Fruit fly (Drosophila melanogaster) whole organism, embryonic: ENCODE results near the gene CG11560.

Experiments
- Atf6 ChIP-seq: fragments of 200-800 bp; sonication (Bioruptor generic); IDR thresholded peaks from 2 replicates; pipeline ENCODE4 v1.3.6; 2022; ENCODE audit warnings: missing biosample characterization, missing genetic modification characterization
- Bgb ChIP-seq: fragments of 200-800 bp; sonication (Bioruptor generic); IDR thresholded peaks from 2 replicates; pipeline ENCODE4 v1.3.6; 2022; ENCODE audit warnings: missing biosample characterization, missing genetic modification characterization; ENCODE audit not compliant: partially characterized antibody
- CG10321 ChIP-seq: fragments of 200-800 bp; sonication (Bioruptor generic); IDR thresholded peaks from 2 replicates; pipeline ENCODE4 v1.3.6; 2022; ENCODE audit warnings: missing biosample characterization, missing genetic modification characterization
- CG11504 ChIP-seq: fragments of 200-800 bp; sonication (Bioruptor generic); optimal IDR thresholded peaks from 3 replicates; lab custom pipeline; 2019; ENCODE audit warnings: missing biosample characterization, mild to moderate bottlenecking, missing genetic modification characterization, moderate library complexity
- CG12299 ChIP-seq: fragments of 200-800 bp; sonication (Bioruptor generic); optimal IDR thresholded peaks from 2 replicates; lab custom pipeline; 2018; ENCODE audit warnings: missing biosample characterization, mild to moderate bottlenecking, missing genetic modification characterization
- CG14014 ChIP-seq: fragments of 200-800 bp; sonication (Bioruptor generic); IDR thresholded peaks from 2 replicates; pipeline ENCODE4 v1.3.6; 2022; ENCODE audit warnings: missing biosample characterization, missing genetic modification characterization
- CG15696 ChIP-seq: fragments of 200-800 bp; sonication (Bioruptor generic); optimal IDR thresholded peaks from 2 replicates; lab custom pipeline; 2019; ENCODE audit warnings: missing biosample characterization, mild to moderate bottlenecking, missing genetic modification characterization, moderate library complexity
- CG16779 ChIP-seq: fragments of 200-800 bp; sonication (Bioruptor generic); IDR thresholded peaks from 2 replicates; pipeline ENCODE4 v1.3.6; 2022; ENCODE audit warnings: missing biosample characterization, missing genetic modification characterization
- CG17829 ChIP-seq: fragments of 200-800 bp; optimal IDR thresholded peaks from 2 replicates; lab custom pipeline; 2019; ENCODE audit warnings: missing biosample characterization, mild to moderate bottlenecking, missing genetic modification characterization, moderate library complexity
- CG1792 ChIP-seq: fragments of 200-800 bp; sonication (Bioruptor generic); optimal IDR thresholded peaks from 2 replicates; lab custom pipeline; 2016; ENCODE audit warnings: missing biosample characterization, missing genetic modification characterization
- CG18599 ChIP-seq: fragments of 200-800 bp; sonication (Bioruptor generic); optimal IDR thresholded peaks from 3 replicates; lab custom pipeline; 2017; ENCODE audit warnings: missing biosample characterization, missing genetic modification characterization, mild to moderate bottlenecking, moderate library complexity, missing genetic modification reagents
- CG2712 ChIP-seq: fragments of 200-800 bp; optimal IDR thresholded peaks from 3 replicates; lab custom pipeline; 2019; ENCODE audit warnings: missing biosample characterization, mild to moderate bottlenecking, missing genetic modification characterization, moderate library complexity
- CG3407 ChIP-seq: fragments of 200-800 bp; sonication (Bioruptor generic); optimal IDR thresholded peaks from 2 replicates; lab custom pipeline; 2018; ENCODE audit warnings: missing biosample characterization, mild to moderate bottlenecking, missing genetic modification characterization
- CG4360 ChIP-seq: fragments of 200-800 bp; sonication (Bioruptor generic); IDR thresholded peaks from 2 replicates; pipeline ENCODE4 v1.3.6; 2022; ENCODE audit warnings: missing biosample characterization, missing genetic modification characterization
- CG4707 ChIP-seq: fragments of 200-800 bp; sonication (Bioruptor generic); optimal IDR thresholded peaks from 2 replicates; lab custom pipeline; 2018; ENCODE audit warnings: missing biosample characterization, mild to moderate bottlenecking, missing genetic modification characterization, moderate library complexity
- CG6254 ChIP-seq: fragments of 200-800 bp; sonication (Bioruptor generic); optimal IDR thresholded peaks from 3 replicates; lab custom pipeline; 2017; ENCODE audit warnings: mild to moderate bottlenecking, missing biosample characterization, missing genetic modification reagents, missing genetic modification characterization
- CG6765 ChIP-seq: fragments of 200-800 bp; sonication (Bioruptor generic); optimal IDR thresholded peaks from 3 replicates; lab custom pipeline; 2017; ENCODE audit warnings: missing biosample characterization, mild to moderate bottlenecking, missing genetic modification characterization
- CG6791 ChIP-seq: fragments of 200-800 bp; sonication (Bioruptor generic); IDR thresholded peaks from 3 replicates; pipeline ENCODE4 v1.3.6; 2022; ENCODE audit warnings: missing biosample characterization, missing genetic modification characterization; ENCODE audit not compliant: partially characterized antibody
- CG7271 ChIP-seq: fragments of 200-800 bp; sonication (Bioruptor generic); optimal IDR thresholded peaks from 2 replicates; lab custom pipeline; 2018; ENCODE audit warnings: missing biosample characterization, mild to moderate bottlenecking, missing genetic modification characterization, moderate library complexity
- CG7786 ChIP-seq: fragments of 200-800 bp; sonication (Bioruptor generic); optimal IDR thresholded peaks from 2 replicates; lab custom pipeline; 2016; ENCODE audit warnings: missing biosample characterization, missing genetic modification characterization
- CG7963 ChIP-seq: fragments of 200-800 bp; sonication (Bioruptor generic); IDR thresholded peaks from 3 replicates; pipeline ENCODE4 v1.3.6; 2022; ENCODE audit warnings: missing biosample characterization, missing genetic modification characterization; ENCODE audit not compliant: partially characterized antibody
- CG8089 ChIP-seq: fragments of 200-800 bp; sonication (Bioruptor generic); optimal IDR thresholded peaks from 3 replicates; lab custom pipeline; 2016; ENCODE audit warnings: missing biosample characterization, missing genetic modification characterization
- CG8924 ChIP-seq: fragments of 200-800 bp; optimal IDR thresholded peaks from 3 replicates; lab custom pipeline; 2019; ENCODE audit warnings: missing biosample characterization, mild to moderate bottlenecking, missing genetic modification characterization, moderate library complexity
- Dip3 ChIP-seq: fragments of 200-800 bp; sonication (Bioruptor generic); optimal IDR thresholded peaks from 3 replicates; lab custom pipeline; 2016; ENCODE audit warnings: missing biosample characterization, missing genetic modification characterization
- Doc2 ChIP-seq: fragments of 200-800 bp; sonication (Bioruptor generic); IDR thresholded peaks from 2 replicates; pipeline ENCODE4 v1.3.6; 2022; ENCODE audit warnings: missing biosample characterization, missing genetic modification characterization
- E2f1 ChIP-seq: fragments of 200-800 bp; sonication (Bioruptor generic); IDR thresholded peaks from 2 replicates; pipeline ENCODE4 v1.3.6; 2022; ENCODE audit warnings: missing biosample characterization, missing genetic modification characterization
- HLH4C ChIP-seq: fragments of 200-800 bp; sonication (Bioruptor generic); IDR thresholded peaks from 3 replicates; pipeline ENCODE4 v1.3.6; 2022; ENCODE audit warnings: missing biosample characterization, missing genetic modification characterization; ENCODE audit not compliant: partially characterized antibody
- Med ChIP-seq: fragments of 200-800 bp; sonication (Bioruptor generic); peaks from one replicate; lab custom pipeline; 2016; ENCODE audit warnings: missing biosample characterization, missing genetic modification characterization, mild to moderate bottlenecking, inconsistent platforms, moderate library complexity
- Neu2 ChIP-seq: fragments of 200-800 bp; sonication (Bioruptor generic); optimal IDR thresholded peaks from 3 replicates; lab custom pipeline; 2016; ENCODE audit warnings: missing biosample characterization, missing genetic modification characterization, borderline replicate concordance
- Ravus ChIP-seq: fragments of 200-800 bp; sonication (Bioruptor generic); IDR thresholded peaks from 2 replicates; pipeline ENCODE4 v1.3.6; 2022; ENCODE audit warnings: missing biosample characterization, missing genetic modification characterization
- Rx ChIP-seq: fragments of 200-800 bp; sonication (Bioruptor generic); IDR thresholded peaks from 2 replicates; pipeline ENCODE4 v1.3.6; 2022; ENCODE audit warnings: missing biosample characterization, missing genetic modification characterization
- TFAM ChIP-seq: fragments of 200-800 bp; sonication (Bioruptor generic); optimal IDR thresholded peaks from 2 replicates; lab custom pipeline; 2017; ENCODE audit warnings: missing biosample characterization, missing genetic modification characterization, inconsistent platforms
- Trl ChIP-seq, 3 experiments: fragments of >200 bp in 2 of 3; fragments of 200-800 bp in 1 of 3; sonication (Bioruptor generic) in 1 of 3; optimal IDR thresholded peaks; 2 replicates in 1 of 3; 3 replicates in 2 of 3; lab custom pipeline; 2016 to 2017; ENCODE audit warnings: missing biosample characterization in 1 of 3, missing genetic modification characterization in 1 of 3
- ac ChIP-seq: fragments of 200-800 bp; sonication (Bioruptor generic); optimal IDR thresholded peaks from 3 replicates; lab custom pipeline; 2017; ENCODE audit warnings: missing biosample characterization, mild to moderate bottlenecking, missing genetic modification characterization
- ato ChIP-seq: fragments of 200-800 bp; sonication (Bioruptor generic); IDR thresholded peaks from 2 replicates; pipeline ENCODE4 v1.3.6; 2022; ENCODE audit warnings: missing biosample characterization, missing genetic modification characterization; ENCODE audit not compliant: partially characterized antibody
- bcd ChIP-seq: fragments of 200-800 bp; sonication (Bioruptor generic); optimal IDR thresholded peaks from 2 replicates; lab custom pipeline; 2017; ENCODE audit warnings: missing biosample characterization, mild to moderate bottlenecking, missing genetic modification characterization
- cato ChIP-seq: fragments of 200-800 bp; sonication (Bioruptor generic); optimal IDR thresholded peaks from 2 replicates; lab custom pipeline; 2016; ENCODE audit warnings: missing biosample characterization, missing genetic modification characterization, borderline replicate concordance
- crp ChIP-seq, 2 experiments: fragments of 200-800 bp; sonication (Bioruptor generic); optimal IDR thresholded peaks; 2 replicates in 1 of 2; 3 replicates in 1 of 2; lab custom pipeline; 2017; ENCODE audit warnings: missing biosample characterization in 2 of 2, missing genetic modification characterization in 2 of 2, mild to moderate bottlenecking in 1 of 2, moderate library complexity in 1 of 2
- eve ChIP-seq, 2 experiments: fragments of >200 bp; optimal IDR thresholded peaks; 2 replicates each; lab custom pipeline; 2017; ENCODE audit warnings: missing biosample characterization in 2 of 2, missing genetic modification characterization in 2 of 2
- fd64A ChIP-seq: fragments of 200-800 bp; sonication (Bioruptor generic); optimal IDR thresholded peaks from 3 replicates; lab custom pipeline; 2018; ENCODE audit warnings: missing biosample characterization, mild to moderate bottlenecking, missing genetic modification characterization
- gfzf ChIP-seq: fragments of 200-800 bp; sonication (Bioruptor generic); optimal IDR thresholded peaks from 2 replicates; lab custom pipeline; 2016; ENCODE audit warnings: missing biosample characterization, mild to moderate bottlenecking, missing genetic modification characterization, moderate library complexity
- her ChIP-seq: fragments of 200-800 bp; sonication (Bioruptor generic); optimal IDR thresholded peaks from 2 replicates; lab custom pipeline; 2016; ENCODE audit warnings: missing biosample characterization, missing genetic modification characterization
- hth ChIP-seq: fragments of >200 bp; optimal IDR thresholded peaks from 2 replicates; lab custom pipeline; 2017; ENCODE audit warnings: inconsistent platforms
- inv ChIP-seq: fragments of 200-800 bp; sonication (Bioruptor generic); IDR thresholded peaks from 2 replicates; pipeline ENCODE4 v1.3.6; 2022; ENCODE audit warnings: missing biosample characterization, missing genetic modification characterization; ENCODE audit not compliant: partially characterized antibody
- mld ChIP-seq: fragments of 200-800 bp; sonication (Bioruptor generic); IDR thresholded peaks from 3 replicates; pipeline ENCODE4 v1.3.6; 2022; ENCODE audit warnings: missing biosample characterization, missing genetic modification characterization; ENCODE audit not compliant: partially characterized antibody
- row ChIP-seq: fragments of 200-800 bp; sonication (Bioruptor generic); IDR thresholded peaks from 3 replicates; pipeline ENCODE4 v1.3.6; 2022; ENCODE audit warnings: missing biosample characterization, missing genetic modification characterization
- salm ChIP-seq: fragments of 200-800 bp; sonication (Bioruptor generic); optimal IDR thresholded peaks from 2 replicates; lab custom pipeline; 2018; ENCODE audit warnings: missing biosample characterization, mild to moderate bottlenecking, missing genetic modification characterization
- sens ChIP-seq: fragments of 200-800 bp; sonication (Bioruptor generic); peaks from one replicate; lab custom pipeline; 2016; ENCODE audit warnings: missing biosample characterization, missing genetic modification characterization
- stwl ChIP-seq: fragments of 200-800 bp; sonication (Bioruptor generic); optimal IDR thresholded peaks from 3 replicates; lab custom pipeline; 2018; ENCODE audit warnings: missing biosample characterization, mild to moderate bottlenecking, missing genetic modification characterization, moderate library complexity
- twi ChIP-seq: fragments of 200-800 bp; optimal IDR thresholded peaks from 2 replicates; lab custom pipeline; 2019; ENCODE audit warnings: missing biosample characterization, mild to moderate bottlenecking, missing genetic modification characterization, moderate library complexity

CG11560 gene

DNA sequence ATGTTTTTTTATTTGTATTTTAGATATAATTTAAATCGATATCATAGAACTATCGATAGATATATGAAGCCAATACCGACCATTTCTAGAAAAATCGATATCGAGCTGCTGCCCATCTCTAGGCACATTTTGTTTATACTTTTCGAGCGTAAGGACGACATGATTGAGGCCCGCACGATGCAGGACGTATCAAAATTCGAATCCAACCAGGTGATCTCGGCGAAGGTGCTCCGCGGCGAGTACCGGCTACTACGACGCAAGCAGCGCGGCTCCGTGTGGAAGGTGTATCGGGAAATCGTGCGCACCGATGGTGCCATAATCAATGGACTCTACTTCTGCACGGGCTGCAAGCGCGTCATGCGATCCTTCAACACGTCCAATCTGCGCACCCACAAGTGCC lies 1.7 kb upstream of the CG11560 start, which contains the start of gene ssp:
Gene ssp, plus strand, starts transcription at position 102 of the 400 bp plus-strand sequence.
- no peak for TF ChIP-seq CG14014 (GFP tag; lab: Robert Waterston, UW)
- TF ChIP-seq CG2712 (tag; lab: Kevin White, UChicago): peak; percentile 16
- TF ChIP-seq ac (GFP tag; lab: Kevin White, UChicago): no peak
- no peak for TF ChIP-seq CG12299 (tag; lab: Kevin White, UChicago)
- peak; percentile 7 for TF ChIP-seq sens (GFP tag; lab: Kevin White, UChicago)
- peak; percentile 41; the same call in 2 of the 3 replicates for TF ChIP-seq row
- TF ChIP-seq CG17829 (tag; lab: Kevin White, UChicago): peak; percentile 14
- TF ChIP-seq Neu2 (GFP tag; lab: Kevin White, UChicago): no peak
- no peak for TF ChIP-seq Dip3 (GFP tag; lab: Kevin White, UChicago)
- no peak for TF ChIP-seq gfzf (GFP tag; lab: Kevin White, UChicago)
- no peak for TF ChIP-seq TFAM (GFP tag; lab: Kevin White, UChicago)
- no peak for TF ChIP-seq Trl (optimal IDR thresholded peaks at IDR 0.05; lab: Kevin White, UChicago)
- TF ChIP-seq Trl (GFP tag; optimal IDR thresholded peaks at IDR 0.05; lab: Kevin White, UChicago): no peak
- TF ChIP-seq CG4707: no peak
- peak; percentile 61 for TF ChIP-seq inv
- no peak for TF ChIP-seq CG8089
- peak; percentile 78 for TF ChIP-seq HLH4C (GFP tag; lab: Robert Waterston, UW)
- peak; percentile 4 for TF ChIP-seq CG8924 (tag; lab: Kevin White, UChicago)
- TF ChIP-seq Atf6 (GFP tag; lab: Robert Waterston, UW): no peak
- peak; percentile 79 for TF ChIP-seq stwl (tag; lab: Kevin White, UChicago)
- TF ChIP-seq fd64A (GFP tag; lab: Kevin White, UChicago): no peak
- TF ChIP-seq ato (GFP tag; lab: Robert Waterston, UW): peak; percentile 56; the same call in 1 of the 2 replicates
- TF ChIP-seq Med (GFP tag; lab: Kevin White, UChicago): peak; percentile 47
- peak; percentile 81 for TF ChIP-seq CG6791 (GFP tag; lab: Robert Waterston, UW)
- TF ChIP-seq CG7271: peak; percentile 36
- TF ChIP-seq CG10321 (GFP tag; lab: Robert Waterston, UW): no peak
- no peak for TF ChIP-seq CG18599 (GFP tag; lab: Kevin White, UChicago)
- TF ChIP-seq her (GFP tag; lab: Kevin White, UChicago): no peak
- 0 out of 2 replicates have a peak, but pooled peaks have one; percentile 14 for TF ChIP-seq CG4360 (GFP tag; lab: Robert Waterston, UW)
- no peak for TF ChIP-seq CG11504 (tag; lab: Kevin White, UChicago)
- TF ChIP-seq CG1792 (GFP tag; lab: Kevin White, UChicago): no peak
- TF ChIP-seq CG6254: no peak
- no peak for TF ChIP-seq CG15696 (tag; lab: Kevin White, UChicago)
- no peak for TF ChIP-seq Ravus
- no peak for TF ChIP-seq eve (GFP tag; optimal IDR thresholded peaks at IDR 0.05; lab: Kevin White, UChicago)
- no peak for TF ChIP-seq CG6765 (GFP tag; lab: Kevin White, UChicago)
- no peak for TF ChIP-seq CG16779 (GFP tag; lab: Robert Waterston, UW)
- TF ChIP-seq CG7786 (GFP tag; lab: Kevin White, UChicago): no peak
- TF ChIP-seq CG3407 (GFP tag; lab: Kevin White, UChicago): no peak
- no peak for TF ChIP-seq hth (lab: Kevin White, UChicago)
- no peak for TF ChIP-seq Rx (GFP tag; lab: Robert Waterston, UW)
- TF ChIP-seq twi (tag; lab: Kevin White, UChicago): no peak
- TF ChIP-seq E2f1: no peak
- peak; percentile 36; the same call in 1 of the 3 replicates for TF ChIP-seq CG7963 (GFP tag; lab: Robert Waterston, UW)
- no peak for TF ChIP-seq salm (tag; lab: Kevin White, UChicago)
- peak; percentile 66; the same call in 1 of the 3 replicates for TF ChIP-seq mld (GFP tag; lab: Robert Waterston, UW)
- peak; percentile 82 for TF ChIP-seq Bgb
- TF ChIP-seq crp (GFP tag; optimal IDR thresholded peaks at IDR 0.05; lab: Kevin White, UChicago): no peak
- no peak for TF ChIP-seq Doc2 (GFP tag; lab: Robert Waterston, UW)
- no peak for TF ChIP-seq bcd
- TF ChIP-seq cato (GFP tag; lab: Kevin White, UChicago): no peak
